Fruit fly (Drosophila melanogaster) whole organism, prepupa: ENCODE results near the gene CG43131.

Experiments used
- CG10631 ChIP-seq: fragments of 200-800 bp; sonication (Bioruptor generic); optimal IDR thresholded peaks from 2 replicates; lab custom pipeline; 2016; ENCODE audit warnings: missing biosample characterization, missing genetic modification characterization
- CG10669 ChIP-seq: fragments of 200-800 bp; sonication (Bioruptor generic); optimal IDR thresholded peaks from 3 replicates; lab custom pipeline; 2018; ENCODE audit warnings: missing biosample characterization, mild to moderate bottlenecking, missing genetic modification characterization, moderate library complexity
- CG11294 ChIP-seq: fragments of 200-800 bp; sonication (Bioruptor generic); IDR thresholded peaks from 2 replicates; pipeline ENCODE4 v1.3.6; 2022; ENCODE audit warnings: missing biosample characterization, missing genetic modification characterization
- CG11762 ChIP-seq: fragments of 200-800 bp; sonication (Bioruptor generic); optimal IDR thresholded peaks from 3 replicates; lab custom pipeline; 2016; ENCODE audit warnings: missing biosample characterization, missing genetic modification characterization; ENCODE audit not compliant: insufficient read depth
- CG11902 ChIP-seq: fragments of 200-800 bp; sonication (Bioruptor generic); optimal IDR thresholded peaks from 3 replicates; lab custom pipeline; 2016; ENCODE audit warnings: missing biosample characterization, missing genetic modification characterization
- CG15336 ChIP-seq: fragments of 200-800 bp; sonication (Bioruptor generic); IDR thresholded peaks from 2 replicates; pipeline ENCODE4 v1.3.6; 2022; ENCODE audit warnings: missing biosample characterization, missing genetic modification characterization
- CG16779 ChIP-seq: fragments of 200-800 bp; sonication (Bioruptor generic); optimal IDR thresholded peaks from 3 replicates; lab custom pipeline; 2017; ENCODE audit warnings: missing biosample characterization, mild to moderate bottlenecking, missing genetic modification characterization
- CG3032 ChIP-seq: fragments of 200-800 bp; optimal IDR thresholded peaks from 2 replicates; lab custom pipeline; 2019; ENCODE audit warnings: missing biosample characterization, mild to moderate bottlenecking, missing genetic modification characterization, moderate library complexity
- CG31627 ChIP-seq: fragments of 200-800 bp; sonication (Bioruptor generic); optimal IDR thresholded peaks from 3 replicates; lab custom pipeline; 2016; ENCODE audit warnings: missing biosample characterization, missing genetic modification characterization
- CG32006 ChIP-seq: fragments of 200-800 bp; sonication (Bioruptor generic); optimal IDR thresholded peaks from 3 replicates; lab custom pipeline; 2017; ENCODE audit warnings: missing biosample characterization, mild to moderate bottlenecking, missing genetic modification characterization
- CG34406 ChIP-seq: fragments of 200-800 bp; sonication (Bioruptor generic); optimal IDR thresholded peaks from 3 replicates; lab custom pipeline; 2016; ENCODE audit warnings: missing biosample characterization, missing genetic modification characterization
- CG3919 ChIP-seq: fragments of 200-800 bp; sonication (Bioruptor generic); optimal IDR thresholded peaks from 3 replicates; lab custom pipeline; 2016; ENCODE audit warnings: missing biosample characterization, missing genetic modification characterization
- CG4318 ChIP-seq: fragments of 200-800 bp; sonication (Bioruptor generic); optimal IDR thresholded peaks from 3 replicates; lab custom pipeline; 2017; ENCODE audit warnings: missing biosample characterization, mild to moderate bottlenecking, missing genetic modification characterization
- CG6163 ChIP-seq: fragments of 200-800 bp; sonication (Bioruptor generic); IDR thresholded peaks from 3 replicates; pipeline ENCODE4 v1.3.6; 2022; ENCODE audit warnings: missing biosample characterization, missing genetic modification characterization
- CG6276 ChIP-seq: fragments of 200-800 bp; sonication (Bioruptor generic); optimal IDR thresholded peaks from 2 replicates; lab custom pipeline; 2017; ENCODE audit warnings: missing biosample characterization, mild to moderate bottlenecking, missing genetic modification characterization
- CG6792 ChIP-seq: fragments of 200-800 bp; sonication (Bioruptor generic); optimal IDR thresholded peaks from 3 replicates; lab custom pipeline; 2016; ENCODE audit warnings: missing biosample characterization, missing genetic modification characterization
- CG6808 ChIP-seq: fragments of 200-800 bp; sonication (Bioruptor generic); optimal IDR thresholded peaks from 3 replicates; lab custom pipeline; 2017; ENCODE audit warnings: missing biosample characterization, missing genetic modification characterization, mild to moderate bottlenecking, moderate library complexity, missing genetic modification reagents
- CG6854 ChIP-seq: fragments of 200-800 bp; sonication (Bioruptor generic); optimal IDR thresholded peaks from 2 replicates; lab custom pipeline; 2017; ENCODE audit warnings: missing biosample characterization, mild to moderate bottlenecking, missing genetic modification characterization
- CG7368 ChIP-seq: fragments of 200-800 bp; sonication (Bioruptor generic); optimal IDR thresholded peaks from 3 replicates; lab custom pipeline; 2016; ENCODE audit warnings: missing biosample characterization, missing genetic modification characterization
- CG8119 ChIP-seq: fragments of 200-800 bp; sonication (Bioruptor generic); IDR thresholded peaks from 3 replicates; pipeline ENCODE4 v1.3.6; 2022; ENCODE audit warnings: missing biosample characterization, missing genetic modification characterization
- CG8319 ChIP-seq: fragments of 200-800 bp; sonication (Bioruptor generic); optimal IDR thresholded peaks from 3 replicates; lab custom pipeline; 2016; ENCODE audit warnings: missing biosample characterization, missing genetic modification characterization
- CG9139 ChIP-seq: fragments of 200-800 bp; sonication (Bioruptor generic); optimal IDR thresholded peaks from 3 replicates; lab custom pipeline; 2017; ENCODE audit warnings: missing biosample characterization, mild to moderate bottlenecking, missing genetic modification characterization
- Eip78C ChIP-seq: fragments of 200-800 bp; sonication (Bioruptor generic); peaks from one replicate; lab custom pipeline; 2016; ENCODE audit warnings: missing biosample characterization, missing genetic modification characterization
- Ets96B ChIP-seq: fragments of 200-800 bp; optimal IDR thresholded peaks from 2 replicates; lab custom pipeline; 2019; ENCODE audit warnings: missing biosample characterization, mild to moderate bottlenecking, missing genetic modification characterization, moderate library complexity
- Gug ChIP-seq: fragments of 200-800 bp; sonication (Bioruptor generic); IDR thresholded peaks from 2 replicates; pipeline ENCODE4 v1.3.6; 2022; ENCODE audit warnings: missing biosample characterization, missing genetic modification characterization
- Hr38 ChIP-seq: sonication (Bioruptor generic); optimal IDR thresholded peaks from 2 replicates; lab custom pipeline; 2016; ENCODE audit warnings: missing biosample characterization, missing genetic modification characterization
- Hr39 ChIP-seq: fragments of 200-800 bp; sonication (Bioruptor generic); optimal IDR thresholded peaks from 2 replicates; lab custom pipeline; 2016; ENCODE audit warnings: missing biosample characterization, missing genetic modification characterization
- Hr4 ChIP-seq: fragments of 200-800 bp; sonication (Bioruptor generic); optimal IDR thresholded peaks from 3 replicates; lab custom pipeline; 2016; ENCODE audit warnings: missing biosample characterization, missing genetic modification characterization
- Lpt ChIP-seq: fragments of 200-800 bp; sonication (Bioruptor generic); optimal IDR thresholded peaks from 3 replicates; lab custom pipeline; 2016; ENCODE audit warnings: missing biosample characterization, missing genetic modification characterization
- Met ChIP-seq: fragments of 200-800 bp; sonication (Bioruptor generic); optimal IDR thresholded peaks from 3 replicates; lab custom pipeline; 2016; ENCODE audit warnings: missing biosample characterization, missing genetic modification characterization
- OdsH ChIP-seq: fragments of 200-800 bp; sonication (Bioruptor generic); optimal IDR thresholded peaks from 3 replicates; lab custom pipeline; 2016; ENCODE audit warnings: missing biosample characterization, missing genetic modification characterization
- Smox ChIP-seq: fragments of 200-800 bp; sonication (Bioruptor generic); optimal IDR thresholded peaks from 3 replicates; lab custom pipeline; 2016; ENCODE audit warnings: missing biosample characterization, missing genetic modification characterization
- Sox102F ChIP-seq: fragments of 200-800 bp; sonication (Bioruptor generic); optimal IDR thresholded peaks from 2 replicates; lab custom pipeline; 2016; ENCODE audit warnings: missing biosample characterization, mild to moderate bottlenecking, missing genetic modification characterization
- Sox15 ChIP-seq: fragments of 200-800 bp; sonication (Bioruptor generic); optimal IDR thresholded peaks from 3 replicates; lab custom pipeline; 2016; ENCODE audit warnings: missing biosample characterization, missing genetic modification characterization
- acj6 ChIP-seq: fragments of 200-800 bp; sonication (Bioruptor generic); optimal IDR thresholded peaks from 3 replicates; lab custom pipeline; 2016; ENCODE audit warnings: missing biosample characterization, missing genetic modification characterization
- dsx ChIP-seq: fragments of 200-800 bp; optimal IDR thresholded peaks from 3 replicates; lab custom pipeline; 2019; ENCODE audit warnings: missing biosample characterization, mild to moderate bottlenecking, missing genetic modification characterization, moderate library complexity; ENCODE audit not compliant: poor library complexity, severe bottlenecking
- esn ChIP-seq: fragments of 200-800 bp; sonication (Bioruptor generic); optimal IDR thresholded peaks from 2 replicates; lab custom pipeline; 2016; ENCODE audit warnings: missing biosample characterization, mild to moderate bottlenecking, missing genetic modification characterization, moderate library complexity
- fd59A ChIP-seq: fragments of 200-800 bp; sonication (Bioruptor generic); optimal IDR thresholded peaks from 2 replicates; lab custom pipeline; 2017; ENCODE audit warnings: missing biosample characterization, mild to moderate bottlenecking, missing genetic modification characterization, missing genetic modification reagents
- fkh ChIP-seq: fragments of 200-800 bp; sonication (Bioruptor generic); optimal IDR thresholded peaks from 3 replicates; lab custom pipeline; 2017; ENCODE audit warnings: missing biosample characterization, mild to moderate bottlenecking, missing genetic modification characterization, moderate library complexity
- net ChIP-seq: fragments of 200-800 bp; sonication (Bioruptor generic); optimal IDR thresholded peaks from 3 replicates; lab custom pipeline; 2016; ENCODE audit warnings: missing biosample characterization, missing genetic modification characterization
- pdm3 ChIP-seq: fragments of 200-800 bp; sonication (Bioruptor generic); optimal IDR thresholded peaks from 3 replicates; lab custom pipeline; 2016; ENCODE audit warnings: missing biosample characterization, missing genetic modification characterization
- salr ChIP-seq, 2 experiments: fragments of 200-800 bp; sonication (Bioruptor generic); optimal IDR thresholded peaks; 3 replicates each; lab custom pipeline; 2016 to 2018; ENCODE audit warnings: missing biosample characterization in 2 of 2, missing genetic modification characterization in 2 of 2, mild to moderate bottlenecking in 1 of 2
- spab ChIP-seq: fragments of 200-800 bp; sonication (Bioruptor generic); optimal IDR thresholded peaks from 2 replicates; lab custom pipeline; 2017; ENCODE audit warnings: missing biosample characterization, mild to moderate bottlenecking, missing genetic modification characterization, missing genetic modification reagents
- ss ChIP-seq, 2 experiments: fragments of 200-800 bp; sonication (Bioruptor generic); optimal IDR thresholded peaks; 2 replicates in 1 of 2; 3 replicates in 1 of 2; lab custom pipeline; 2017 to 2018; ENCODE audit warnings: mild to moderate bottlenecking in 2 of 2, missing biosample characterization in 2 of 2, missing genetic modification characterization in 2 of 2, moderate library complexity in 1 of 2
- svp ChIP-seq: fragments of 200-800 bp; sonication (Bioruptor generic); peaks from one replicate; lab custom pipeline; 2016; ENCODE audit warnings: missing biosample characterization, missing genetic modification characterization
- topi ChIP-seq: fragments of 200-800 bp; sonication (Bioruptor generic); optimal IDR thresholded peaks from 3 replicates; lab custom pipeline; 2016; ENCODE audit warnings: missing biosample characterization, missing genetic modification characterization

The CG43131 gene

DNA sequence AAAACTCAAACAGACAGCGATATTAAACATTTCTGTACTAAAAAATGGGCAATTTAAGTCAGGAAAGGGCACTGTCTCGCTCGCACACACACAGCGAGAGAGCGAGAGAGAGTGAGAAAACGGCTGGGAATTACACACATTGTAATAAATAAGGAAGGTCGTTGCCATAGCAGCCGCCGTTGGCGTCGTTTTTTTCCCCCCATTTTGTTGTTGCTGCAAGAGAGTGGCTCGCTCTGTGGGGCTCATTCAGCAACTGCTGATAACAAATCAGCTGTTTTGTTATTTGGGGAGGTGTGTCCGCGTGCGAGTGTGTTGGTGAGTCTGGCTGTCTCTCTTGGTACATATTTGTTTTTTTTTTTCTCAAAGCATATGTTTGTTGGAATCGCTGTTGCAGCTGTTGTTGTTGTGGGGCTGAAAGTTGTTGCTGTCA is 21.1 kb downstream of the CG43131 start (continued):
- peak; percentile 29 for TF ChIP-seq Lpt (GFP tag; lab: Kevin White, UChicago)
- no peak for TF ChIP-seq fd59A (GFP tag; lab: Kevin White, UChicago)
- TF ChIP-seq Hr39 (GFP tag; lab: Kevin White, UChicago): peak; percentile 57
- TF ChIP-seq Sox102F (GFP tag; lab: Kevin White, UChicago): peak; percentile 59
- peak; percentile 23 for TF ChIP-seq esn (GFP tag; lab: Kevin White, UChicago)
- no peak for TF ChIP-seq CG11902
- TF ChIP-seq fkh (GFP tag; lab: Kevin White, UChicago): peak; percentile 96
- peak; percentile 42 for TF ChIP-seq Eip78C (GFP tag; lab: Kevin White, UChicago)
- TF ChIP-seq CG10669: no peak
- TF ChIP-seq CG6854 (GFP tag; lab: Kevin White, UChicago): peak; percentile 80
- TF ChIP-seq acj6 (GFP tag; lab: Kevin White, UChicago): no peak
- TF ChIP-seq CG4318 (GFP tag; lab: Kevin White, UChicago): no peak
- no peak for TF ChIP-seq CG31627
- TF ChIP-seq OdsH (GFP tag; lab: Kevin White, UChicago): peak; percentile 6
- no peak for TF ChIP-seq CG6163 (GFP tag; lab: Robert Waterston, UW)
- peak; percentile 21 for TF ChIP-seq CG9139 (GFP tag; lab: Kevin White, UChicago)
- TF ChIP-seq CG6808: peak; percentile 35
- TF ChIP-seq CG8119: no peak
- no peak for TF ChIP-seq CG15336
- no peak for TF ChIP-seq Hr4 (GFP tag; lab: Kevin White, UChicago)
- no peak for TF ChIP-seq pdm3 (GFP tag; lab: Kevin White, UChicago)
- no peak for TF ChIP-seq CG3919
- peak; percentile 35 for TF ChIP-seq spab (GFP tag; lab: Kevin White, UChicago)
- TF ChIP-seq Sox15 (GFP tag; lab: Kevin White, UChicago): no peak
- TF ChIP-seq ss (GFP tag; optimal IDR thresholded peaks at IDR 0.05; lab: Kevin White, UChicago): peak; percentile 47 to 72
- peak; percentile 26 for TF ChIP-seq Met (GFP tag; lab: Kevin White, UChicago)
- TF ChIP-seq CG32006 (GFP tag; lab: Kevin White, UChicago): no peak
- TF ChIP-seq Ets96B (tag; lab: Kevin White, UChicago): no peak
- TF ChIP-seq, all 60 proteins: peak for 28

DNA sequence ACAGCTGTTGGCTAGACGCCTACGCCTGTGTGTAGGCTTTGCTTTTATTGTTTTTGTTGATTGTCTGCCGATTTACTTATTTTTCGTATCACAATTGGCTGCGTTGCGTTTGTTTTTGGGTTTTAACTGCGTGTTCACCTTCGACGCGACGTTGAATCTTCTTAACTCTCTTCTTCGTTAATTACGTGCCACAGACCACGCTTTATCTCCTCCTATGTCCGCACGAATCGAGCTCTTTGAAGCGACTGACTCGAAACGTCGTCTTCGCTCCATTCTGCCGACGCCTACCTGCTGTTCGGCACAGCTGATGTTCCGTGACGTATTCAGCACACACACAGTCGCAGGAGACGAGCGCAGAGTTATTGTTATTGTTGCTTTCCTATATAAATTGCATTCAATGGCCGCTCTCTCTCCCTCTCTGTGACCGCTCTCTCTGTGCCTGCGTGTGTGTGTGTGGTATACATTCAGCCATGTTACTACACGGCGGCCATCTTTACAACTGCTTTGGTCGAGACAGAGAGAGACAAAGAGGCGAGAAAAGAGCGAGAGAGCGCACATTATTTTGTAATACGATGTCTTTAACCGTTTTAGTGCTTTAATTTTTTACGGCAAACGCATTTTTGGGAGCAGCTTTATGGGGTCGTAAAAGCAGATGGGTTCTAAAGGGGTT is 22.0 kb downstream of the CG43131 start, which contains the start of gene corto:
TSS of gene corto (minus strand) at position 251 of the 670 bp plus-strand sequence.
- TF ChIP-seq CG7368 (GFP tag; lab: Kevin White, UChicago) (peak; percentile 36), CG34406 (GFP tag; lab: Kevin White, UChicago) (no peak), salr (GFP tag; optimal IDR thresholded peaks at IDR 0.05; lab: Kevin White, UChicago) (no peak), topi (peak; percentile 1), Sox102F (GFP tag; lab: Kevin White, UChicago) (peak; percentile 9), Eip78C (GFP tag; lab: Kevin White, UChicago) (peak; percentile 75), CG11762 (no peak), net (GFP tag; lab: Kevin White, UChicago) (peak; percentile 58), Met (GFP tag; lab: Kevin White, UChicago) (no peak), CG6854 (GFP tag; lab: Kevin White, UChicago) (peak; percentile 51), esn (GFP tag; lab: Kevin White, UChicago) (no peak), Hr38 (GFP tag; lab: Kevin White, UChicago) (no peak), Hr39 (GFP tag; lab: Kevin White, UChicago) (no peak), OdsH (GFP tag; lab: Kevin White, UChicago) (no peak), CG3032 (tag; lab: Kevin White, UChicago) (no peak), Smox (GFP tag; lab: Kevin White, UChicago) (peak; percentile 6), svp (peak; percentile 81), dsx (peak; percentile 87), CG6792 (no peak), CG16779 (tag; lab: Kevin White, UChicago) (peak; percentile 15), CG15336 (no peak), fkh (GFP tag; lab: Kevin White, UChicago) (peak; percentile 22), CG6276 (GFP tag; lab: Kevin White, UChicago) (no peak), fd59A (GFP tag; lab: Kevin White, UChicago) (no peak), ss (GFP tag; optimal IDR thresholded peaks at IDR 0.05; lab: Kevin White, UChicago) (peak; percentile 19 to 27), Hr4 (GFP tag; lab: Kevin White, UChicago) (no peak), CG10669 (no peak), CG11294 (GFP tag; lab: Robert Waterston, UW) (no peak), Gug (no peak), CG8319 (GFP tag; lab: Kevin White, UChicago) (no peak), CG10631 (GFP tag; lab: Kevin White, UChicago) (no peak), pdm3 (GFP tag; lab: Kevin White, UChicago) (no peak), CG8119 (no peak), CG6808 (peak; percentile 2), CG32006 (GFP tag; lab: Kevin White, UChicago) (no peak)
